Worm (Caenorhabditis elegans): ENCODE results near the gene spp-6.

- TF ChIP-seq tra-4 (tag; optimal IDR thresholded peaks at IDR 0.05) (no peak), hnd-1 (tag; optimal IDR thresholded peaks at IDR 0.05) (no peak), ama-1 (optimal IDR thresholded peaks at IDR 0.05) (no peak)
These were observed 10.0 kb downstream of the spp-6 start, which contains the start of gene sng-1 for ce11 chrX:7326967-7327651.
